Fruit fly (Drosophila melanogaster): Measurements from ENCODE around the gene Dysb.

dm6 chr3L:18833234-18833633, 34.3 kb upstream of the Dysb start:
- TF ChIP-seq ttk (optimal IDR thresholded peaks at IDR 0.05) (no peak), psq (optimal IDR thresholded peaks at IDR 0.05) (no peak), Sin3A (optimal IDR thresholded peaks at IDR 0.05) (no peak), h (optimal IDR thresholded peaks at IDR 0.05) (no peak)

Measured in Kc167 (cell line).